Fruit fly (Drosophila melanogaster): Measurements from ENCODE around the gene Jig.

The Jig gene

DNA sequence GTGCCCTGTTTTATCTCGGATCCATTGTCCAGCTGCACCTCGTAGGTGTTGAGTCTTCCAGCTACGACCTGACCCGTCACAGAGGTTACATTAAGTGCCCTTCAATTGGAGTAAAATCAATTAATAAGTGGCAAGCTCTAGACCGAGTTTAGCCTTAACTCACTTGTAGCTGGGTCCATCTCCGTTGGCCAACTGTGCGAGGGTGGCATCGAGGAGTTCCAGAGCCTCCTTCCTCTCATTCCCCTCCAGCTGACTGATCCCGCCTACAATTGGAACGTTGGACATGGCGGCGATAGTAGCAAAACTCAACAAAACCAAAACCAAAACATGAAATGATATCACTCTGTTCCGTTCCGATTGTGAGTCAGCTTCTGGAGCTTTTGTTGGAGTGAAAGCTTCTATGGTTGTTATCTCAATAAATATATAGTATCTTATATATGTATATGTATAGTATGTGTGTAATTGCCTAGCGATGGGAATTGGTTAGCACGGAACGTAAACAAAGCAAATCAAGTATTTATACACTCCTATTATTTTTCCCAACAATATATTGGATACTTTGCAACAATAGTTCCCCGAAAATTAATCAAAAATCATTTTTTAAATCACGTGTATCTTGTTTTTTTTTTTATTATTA is 7.9 kb downstream of the Jig start, which contains the start of gene CG8066 (continued):
- TF ChIP-seq CG15269 (tag; optimal IDR thresholded peaks at IDR 0.05) (peak; percentile 27), MBD-R2 (GFP tag; IDR thresholded peaks at IDR 0.05) (peak; percentile 46; the same call in 1 of the 2 replicates), Rfx (GFP tag; IDR thresholded peaks at IDR 0.05) (peak; percentile 4; the same call in 1 of the 2 replicates), CG8290 (GFP tag; optimal IDR thresholded peaks at IDR 0.05) (no peak), CG8290 (tag; optimal IDR thresholded peaks at IDR 0.05) (peak in 1 of 2 experiments; percentile 0), Drgx (GFP tag; IDR thresholded peaks at IDR 0.05) (no peak), CG1529 (GFP tag; optimal IDR thresholded peaks at IDR 0.05) (no peak), CG13894 (tag; optimal IDR thresholded peaks at IDR 0.05) (peak; percentile 37), ftz-f1 (GFP tag; optimal IDR thresholded peaks at IDR 0.05) (no peak), z (GFP tag; IDR thresholded peaks at IDR 0.05) (peak; percentile 96), CG17359 (tag; optimal IDR thresholded peaks at IDR 0.05) (peak; percentile 15), Sox100B (GFP tag; optimal IDR thresholded peaks at IDR 0.05) (no peak), mirr (GFP tag; optimal IDR thresholded peaks at IDR 0.05) (peak; percentile 11), sens (GFP tag) (peak; percentile 81), pb (GFP tag; optimal IDR thresholded peaks at IDR 0.05) (no peak), CG18619 (GFP tag; optimal IDR thresholded peaks at IDR 0.05) (no peak), CG6683 (GFP tag; optimal IDR thresholded peaks at IDR 0.05) (no peak), HmgZ (tag; optimal IDR thresholded peaks at IDR 0.05) (no peak), CG14441 (GFP tag; IDR thresholded peaks at IDR 0.05) (no peak), CG12219 (GFP tag; optimal IDR thresholded peaks at IDR 0.05) (no peak), crol (GFP tag; IDR thresholded peaks at IDR 0.05) (peak; percentile 58), CG2120 (GFP tag; optimal IDR thresholded peaks at IDR 0.05) (peak; percentile 46), CG12659 (GFP tag; optimal IDR thresholded peaks at IDR 0.05) (peak; percentile 20), twi (tag; optimal IDR thresholded peaks at IDR 0.05) (no peak), dimm (GFP tag; IDR thresholded peaks at IDR 0.05) (no peak), lilli (GFP tag; optimal IDR thresholded peaks at IDR 0.05) (no peak), pita (GFP tag; optimal IDR thresholded peaks at IDR 0.05) (no peak), CG6175 (GFP tag; IDR thresholded peaks at IDR 0.05) (no peak), CG4617 (GFP tag; optimal IDR thresholded peaks at IDR 0.05; ENCODE audit: borderline replicate concordance) (no peak), PHDP (tag; optimal IDR thresholded peaks at IDR 0.05) (peak; percentile 39), CG12104 (GFP tag; optimal IDR thresholded peaks at IDR 0.05) (no peak), CG17568 (GFP tag; optimal IDR thresholded peaks at IDR 0.05) (no peak), p53 (GFP tag; optimal IDR thresholded peaks at IDR 0.05) (no peak), Hand (GFP tag; optimal IDR thresholded peaks at IDR 0.05) (no peak), ap (GFP tag; IDR thresholded peaks at IDR 0.05) (no peak), usp (GFP tag; optimal IDR thresholded peaks at IDR 0.05) (no peak), CG10431 (GFP tag; optimal IDR thresholded peaks at IDR 0.05) (no peak), Atf3 (GFP tag; optimal IDR thresholded peaks at IDR 0.05) (no peak), Fer2 (tag; optimal IDR thresholded peaks at IDR 0.05) (no peak), oc (tag; optimal IDR thresholded peaks at IDR 0.05) (no peak), caup (GFP tag; optimal IDR thresholded peaks at IDR 0.05; ENCODE audit: severe bottlenecking) (peak; percentile 46), sens-2 (GFP tag; IDR thresholded peaks at IDR 0.05) (no peak), Chrac-16 (GFP tag; optimal IDR thresholded peaks at IDR 0.05) (no peak), CG12391 (tag; optimal IDR thresholded peaks at IDR 0.05) (peak; percentile 25), NC2β (GFP tag; optimal IDR thresholded peaks at IDR 0.05) (no peak), CG12769 (tag; optimal IDR thresholded peaks at IDR 0.05) (peak; percentile 24)
